Fruit fly (Drosophila melanogaster): ENCODE measurements around the gene Npc2a.

DNA sequence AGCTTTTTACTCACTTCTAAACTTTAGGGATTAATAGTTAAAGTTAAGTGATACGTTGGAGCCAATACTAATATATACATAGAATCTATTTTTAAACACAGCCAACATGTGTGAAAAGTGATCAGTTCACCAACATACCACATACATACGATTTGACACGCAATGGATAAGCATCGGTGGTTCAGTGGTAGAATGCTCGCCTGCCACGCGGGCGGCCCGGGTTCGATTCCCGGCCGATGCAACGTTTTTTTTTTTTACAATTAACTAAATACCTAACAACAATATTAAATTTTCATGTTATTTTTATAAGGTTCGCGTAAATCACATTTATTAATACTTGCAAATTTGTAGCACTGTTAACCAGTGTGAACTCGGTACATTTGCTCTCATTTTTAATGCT, 43.4 kb downstream of the Npc2a start:
- TF ChIP-seq gl (tag; optimal IDR thresholded peaks at IDR 0.05) (no peak), rn (GFP tag; IDR thresholded peaks at IDR 0.05) (no peak), CG14655 (GFP tag; optimal IDR thresholded peaks at IDR 0.05) (no peak), CG8301 (tag; optimal IDR thresholded peaks at IDR 0.05) (no peak), D1 (tag; optimal IDR thresholded peaks at IDR 0.05) (no peak), CG32121 (GFP tag; IDR thresholded peaks at IDR 0.05) (no peak), Snoo (tag; optimal IDR thresholded peaks at IDR 0.05) (no peak), CG9948 (tag; optimal IDR thresholded peaks at IDR 0.05) (no peak), EcR (GFP tag; optimal IDR thresholded peaks at IDR 0.05) (no peak), CG10348 (GFP tag; IDR thresholded peaks at IDR 0.05) (no peak), CG13204 (GFP tag; optimal IDR thresholded peaks at IDR 0.05) (no peak), fd96Ca (GFP tag; IDR thresholded peaks at IDR 0.05) (no peak), Pif1B (GFP tag; optimal IDR thresholded peaks at IDR 0.05) (no peak)
